Worm (Caenorhabditis elegans) whole organism, mixed stage, embryonic: ENCODE measurements around the gene C27D6.3.

ENCODE experiments used
- ceh-43 ChIP-seq: fragments of 200-800 bp; sonication (Bioruptor generic); optimal IDR thresholded peaks from 2 replicates; lab custom pipeline; 2018; ENCODE audit warnings: mild to moderate bottlenecking, missing genetic modification characterization, moderate library complexity, missing compliant biosample characterization
- drap-1 ChIP-seq: fragments of 200-800 bp; sonication (Bioruptor generic); optimal IDR thresholded peaks from 3 replicates; lab custom pipeline; 2018; ENCODE audit warnings: mild to moderate bottlenecking, missing genetic modification characterization, missing compliant biosample characterization
- elt-3 ChIP-seq: fragments of 150-350 bp; optimal IDR thresholded peaks from 2 replicates; lab custom pipeline; 2014; ENCODE audit warnings: missing biosample characterization, missing genetic modification characterization
- mab-5 ChIP-seq: fragments of 150-350 bp; optimal IDR thresholded peaks from 2 replicates; lab custom pipeline; 2014; ENCODE audit warnings: missing biosample characterization, missing genetic modification characterization
- nhr-12 ChIP-seq: fragments of 150-350 bp; optimal IDR thresholded peaks from 2 replicates; lab custom pipeline; 2014; ENCODE audit warnings: missing biosample characterization, missing genetic modification characterization
- nhr-237 ChIP-seq: fragments of 150-350 bp; optimal IDR thresholded peaks from 2 replicates; lab custom pipeline; 2014; ENCODE audit warnings: missing biosample characterization, missing genetic modification characterization
- nhr-28 ChIP-seq: fragments of 150-350 bp; optimal IDR thresholded peaks from 2 replicates; lab custom pipeline; 2014; ENCODE audit warnings: missing biosample characterization, missing genetic modification characterization
- sptf-1 ChIP-seq: sonication (generic microtip); optimal IDR thresholded peaks from 2 replicates; lab custom pipeline; 2017; ENCODE audit warnings: mild to moderate bottlenecking, missing genetic modification characterization, moderate library complexity, missing compliant biosample characterization
- unc-39 ChIP-seq: fragments of 150-350 bp; optimal IDR thresholded peaks from 2 replicates; lab custom pipeline; 2014; ENCODE audit warnings: missing biosample characterization, missing genetic modification characterization
- unc-62 ChIP-seq: fragments of 150-350 bp; optimal IDR thresholded peaks from 2 replicates; lab custom pipeline; 2014; ENCODE audit warnings: missing biosample characterization, missing genetic modification reagents, missing genetic modification characterization

ce11 chrII:5154540-5154939 lies 19.7 kb downstream of the C27D6.3 start, which contains the start of gene srb-12:
- TF ChIP-seq nhr-12 (tag; lab: Kevin White, UChicago) (no peak), unc-62 (no peak), mab-5 (tag; lab: Kevin White, UChicago) (no peak), elt-3 (tag; lab: Kevin White, UChicago) (no peak), nhr-237 (tag; lab: Kevin White, UChicago) (no peak), sptf-1 (tag; lab: Kevin White, UChicago) (no peak), drap-1 (GFP tag; lab: Kevin White, UChicago) (no peak), ceh-43 (GFP tag; lab: Kevin White, UChicago) (no peak), unc-39 (tag; lab: Kevin White, UChicago) (no peak), nhr-28 (tag; lab: Kevin White, UChicago) (no peak)
